Fruit fly (Drosophila melanogaster): Measurements from ENCODE around the gene CG5087.

CG5087 gene

DNA sequence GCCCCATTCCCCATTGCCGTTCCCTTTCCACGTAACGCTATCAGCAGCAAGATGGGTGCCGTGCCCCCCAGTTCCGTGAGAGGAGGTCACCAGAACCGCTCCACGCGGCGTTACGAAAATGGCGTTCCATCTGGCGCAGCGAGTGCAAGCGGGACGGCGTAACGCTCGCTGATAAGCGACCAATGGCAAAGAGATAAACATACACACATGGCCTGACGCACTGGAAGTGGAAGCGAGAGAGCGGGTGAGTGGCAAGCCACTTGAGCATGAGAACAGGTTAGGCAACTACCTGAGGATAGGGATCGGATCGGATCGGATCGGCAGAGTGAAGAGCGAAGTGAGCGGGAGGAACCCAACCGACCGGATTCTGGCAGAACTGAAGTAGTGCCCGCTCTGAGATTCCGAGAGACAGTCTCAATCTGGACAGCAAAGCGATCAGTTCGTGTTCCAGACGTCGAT lies 6.8 kb downstream of the CG5087 start, which contains the start of gene Doc3 (continued):
- TF ChIP-seq Abd-B (GFP tag; optimal IDR thresholded peaks at IDR 0.05) = no peak
- TF ChIP-seq fru (GFP tag; optimal IDR thresholded peaks at IDR 0.05) = no peak
- no peak for TF ChIP-seq Rel (GFP tag; optimal IDR thresholded peaks at IDR 0.05)
- peak; percentile 11 for TF ChIP-seq Rel (tag; optimal IDR thresholded peaks at IDR 0.05)
- no peak for TF ChIP-seq ey (GFP tag; optimal IDR thresholded peaks at IDR 0.05)
- no peak for TF ChIP-seq Mio (GFP tag; optimal IDR thresholded peaks at IDR 0.05)
- no peak for TF ChIP-seq sv (GFP tag; optimal IDR thresholded peaks at IDR 0.05)
- no peak for TF ChIP-seq dsf (GFP tag; optimal IDR thresholded peaks at IDR 0.05; ENCODE audit: borderline replicate concordance)

DNA sequence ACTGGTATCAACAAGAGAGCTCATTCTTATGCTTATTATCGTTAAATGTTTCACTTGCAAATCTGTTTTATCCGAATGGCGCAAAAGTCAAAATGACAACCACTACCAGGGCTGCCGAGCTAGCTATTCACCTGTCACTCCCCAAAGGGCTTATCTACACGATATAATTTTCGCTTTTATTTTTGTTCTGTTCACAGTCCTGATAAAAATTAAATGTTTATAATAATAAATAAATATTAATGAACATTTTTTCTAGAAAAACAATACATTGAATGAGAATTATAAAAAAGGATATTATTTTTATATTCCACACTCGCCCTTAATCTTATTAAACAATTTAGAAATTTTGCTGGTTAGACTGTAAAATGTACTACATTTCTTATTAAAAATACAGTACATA lies 11.8 kb downstream of the CG5087 start, which contains the start of gene CG5194:
TSS of gene CG5194 (minus strand) at position 101 of the 400 bp plus-strand sequence.
- TF ChIP-seq Dif (GFP tag; optimal IDR thresholded peaks at IDR 0.05; ENCODE audit: partially characterized antibody) (no peak), dl (GFP tag; optimal IDR thresholded peaks at IDR 0.05; ENCODE audit: insufficient read depth in 1 of 2, partially characterized antibody in 2 of 2) (no peak), brk (GFP tag; optimal IDR thresholded peaks at IDR 0.05) (no peak), fru (GFP tag; optimal IDR thresholded peaks at IDR 0.05) (no peak), h (GFP tag; optimal IDR thresholded peaks at IDR 0.05) (no peak), CrebA (GFP tag; optimal IDR thresholded peaks at IDR 0.05; ENCODE audit: borderline replicate concordance) (no peak), usp (GFP tag; optimal IDR thresholded peaks at IDR 0.05) (no peak), CG9705 (GFP tag; optimal IDR thresholded peaks at IDR 0.05) (no peak), Hr78 (GFP tag; optimal IDR thresholded peaks at IDR 0.05) (no peak), woc (GFP tag; optimal IDR thresholded peaks at IDR 0.05) (no peak), sv (GFP tag; optimal IDR thresholded peaks at IDR 0.05) (no peak)

DNA sequence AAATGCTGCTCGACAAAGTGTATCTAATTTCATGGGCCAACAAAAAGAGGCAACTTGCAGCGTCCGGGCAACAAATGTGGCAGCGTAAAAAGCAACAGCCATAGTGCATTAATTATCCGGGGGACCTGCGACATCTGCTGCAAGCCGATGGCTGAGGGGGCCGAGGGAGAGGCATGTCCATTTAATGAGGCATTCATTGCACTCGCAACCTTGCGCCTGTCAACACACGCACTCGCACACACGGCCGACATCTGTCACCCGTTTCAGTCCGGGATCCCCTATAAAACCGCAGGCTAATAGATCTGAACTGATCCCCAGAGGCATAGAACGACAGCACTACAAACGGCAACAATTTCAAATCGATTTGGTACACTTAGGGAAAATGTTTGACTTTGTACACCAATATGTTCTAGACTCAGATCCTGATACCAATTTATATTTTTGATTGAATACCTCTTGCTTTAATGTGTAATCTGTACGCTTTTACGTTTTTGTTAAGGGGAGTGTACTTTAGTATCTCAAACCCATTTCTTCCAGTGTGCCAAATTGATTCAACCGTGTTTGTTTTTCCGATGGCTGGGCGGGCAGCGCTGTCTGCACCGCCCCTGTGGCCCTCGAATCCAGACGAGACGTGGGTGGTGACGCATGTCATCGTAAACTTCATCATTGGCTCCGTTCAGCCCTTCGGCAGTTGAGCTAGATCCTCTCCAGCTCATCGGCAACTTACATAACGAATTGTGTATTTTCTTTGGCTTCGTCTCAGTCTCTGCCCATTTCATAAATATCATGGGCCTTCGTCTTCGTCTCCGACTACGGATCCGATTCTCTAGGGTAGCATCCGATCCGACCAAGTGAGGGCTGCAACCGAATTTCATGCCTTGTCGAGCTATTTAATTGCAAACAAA lies 13.8 kb downstream of the CG5087 start:
- TF ChIP-seq sv (GFP tag; optimal IDR thresholded peaks at IDR 0.05) (peak; percentile 65), Rel (GFP tag; optimal IDR thresholded peaks at IDR 0.05) (no peak), Rel (tag; optimal IDR thresholded peaks at IDR 0.05) (no peak)

DNA sequence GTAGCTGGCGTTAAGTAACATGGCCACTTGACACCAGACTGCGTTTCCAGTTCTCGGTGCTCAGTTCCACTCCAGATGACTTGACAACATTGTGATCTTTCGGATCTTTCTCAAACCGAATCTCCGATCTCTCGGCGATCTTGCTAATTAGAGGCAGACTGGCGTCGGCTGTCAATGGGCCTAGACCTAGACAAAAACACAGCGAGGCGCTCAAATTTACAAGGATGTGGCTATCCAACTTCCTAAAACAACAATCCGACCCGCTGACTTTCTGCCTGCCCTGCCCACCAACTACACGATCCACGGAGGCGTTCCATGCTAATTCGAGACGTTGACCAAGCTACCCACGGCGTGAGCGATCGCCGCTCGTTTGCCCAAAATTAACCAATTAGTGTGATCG lies 15.8 kb downstream of the CG5087 start:
- no peak for TF ChIP-seq Jra (GFP tag; optimal IDR thresholded peaks at IDR 0.05)
- TF ChIP-seq lola (GFP tag; optimal IDR thresholded peaks at IDR 0.05) = no peak
- no peak for TF ChIP-seq Sp1 (GFP tag; optimal IDR thresholded peaks at IDR 0.05)
- TF ChIP-seq sage (GFP tag; optimal IDR thresholded peaks at IDR 0.05) = no peak
- no peak for TF ChIP-seq CrebA (GFP tag; optimal IDR thresholded peaks at IDR 0.05; ENCODE audit: borderline replicate concordance)
- TF ChIP-seq jim (GFP tag; optimal IDR thresholded peaks at IDR 0.05) = no peak

DNA sequence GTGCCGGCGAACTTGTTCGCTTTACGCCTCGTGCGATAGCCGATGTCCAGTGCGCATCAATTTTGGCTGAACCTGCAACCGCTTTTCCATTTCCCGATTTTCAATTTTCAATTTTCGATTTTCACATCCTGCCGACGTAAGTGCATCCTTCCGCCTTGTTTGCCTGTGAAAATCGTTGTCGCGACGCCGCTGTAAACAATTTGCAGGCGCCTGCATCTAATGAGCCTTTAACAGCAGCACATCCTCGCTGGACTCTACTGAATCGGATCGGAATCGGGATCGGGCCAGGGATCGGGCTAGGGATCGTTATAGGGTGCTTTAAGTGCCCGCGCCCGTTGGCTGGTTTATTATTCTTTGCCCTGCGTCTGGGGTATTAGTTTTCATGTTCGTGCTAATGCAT lies 19.4 kb downstream of the CG5087 start:
- no peak for TF ChIP-seq dmrt93B (GFP tag; optimal IDR thresholded peaks at IDR 0.05)
- no peak for TF ChIP-seq Rel (GFP tag; optimal IDR thresholded peaks at IDR 0.05)
- TF ChIP-seq Rel (tag; optimal IDR thresholded peaks at IDR 0.05) = no peak
- TF ChIP-seq psq (GFP tag; optimal IDR thresholded peaks at IDR 0.05) = no peak
- no peak for TF ChIP-seq pan (optimal IDR thresholded peaks at IDR 0.05)
- TF ChIP-seq Myc (optimal IDR thresholded peaks at IDR 0.05) = no peak
- no peak for TF ChIP-seq Vsx2 (GFP tag; optimal IDR thresholded peaks at IDR 0.05; ENCODE audit: partially characterized antibody)
- TF ChIP-seq Hr78 (GFP tag; optimal IDR thresholded peaks at IDR 0.05) = no peak
- no peak for TF ChIP-seq fru (GFP tag; optimal IDR thresholded peaks at IDR 0.05)
- no peak for TF ChIP-seq usp (GFP tag; optimal IDR thresholded peaks at IDR 0.05)
- TF ChIP-seq h (GFP tag; optimal IDR thresholded peaks at IDR 0.05) = no peak
- TF ChIP-seq dl (GFP tag; optimal IDR thresholded peaks at IDR 0.05; ENCODE audit: insufficient read depth in 1 of 2, partially characterized antibody in 2 of 2) = no peak
- TF ChIP-seq sage (GFP tag; optimal IDR thresholded peaks at IDR 0.05) = no peak
- no peak for TF ChIP-seq OdsH (GFP tag; optimal IDR thresholded peaks at IDR 0.05)
- TF ChIP-seq brk (GFP tag; optimal IDR thresholded peaks at IDR 0.05) = no peak
- TF ChIP-seq Dif (GFP tag; optimal IDR thresholded peaks at IDR 0.05; ENCODE audit: partially characterized antibody) = no peak
- TF ChIP-seq rgr (GFP tag; optimal IDR thresholded peaks at IDR 0.05) = no peak
- TF ChIP-seq Abd-B (GFP tag; optimal IDR thresholded peaks at IDR 0.05) = no peak

All from whole organism, wandering third instar larva.